Worm (Caenorhabditis elegans): Measurements from ENCODE around the gene ptr-18.

The ptr-18 gene

ce11 chrII:12965538-12965588 is at the start of gene ptr-18:
ptr-18 (plus strand) TSS chrII:12965546.
- no peak for TF ChIP-seq unc-62 (GFP tag; optimal IDR thresholded peaks at IDR 0.05)

ce11 chrII:12918960-12919553 is 46.3 kb upstream of the ptr-18 start, which contains the start of the genes F58G1.2 and wago-4:
F58G1.2 (minus strand) TSS chrII:12919010.
wago-4 (plus strand) TSS chrII:12919551.
- no peak for TF ChIP-seq unc-62 (GFP tag; optimal IDR thresholded peaks at IDR 0.05)

ce11 chrII:12921478-12921877 is 43.9 kb upstream of the ptr-18 start:
- TF ChIP-seq unc-62 (GFP tag; optimal IDR thresholded peaks at IDR 0.05): no peak

ce11 chrII:12923225-12923624 is 42.1 kb upstream of the ptr-18 start:
- TF ChIP-seq unc-62 (GFP tag; optimal IDR thresholded peaks at IDR 0.05): no peak

ce11 chrII:12925551-12925950 is 39.8 kb upstream of the ptr-18 start, which contains the start of gene F58G1.8:
F58G1.8 (minus strand) TSS chrII:12925651.
- TF ChIP-seq unc-62 (GFP tag; optimal IDR thresholded peaks at IDR 0.05): no peak

- no peak for TF ChIP-seq unc-62 (GFP tag; optimal IDR thresholded peaks at IDR 0.05)
These were observed 37.1 kb upstream of the ptr-18 start, which contains the start of gene F58G1.3 for ce11 chrII:12928241-12928640. F58G1.3 (minus strand) TSS chrII:12928341.

ce11 chrII:12930138-12930537 is 35.2 kb upstream of the ptr-18 start:
- TF ChIP-seq unc-62 (GFP tag; optimal IDR thresholded peaks at IDR 0.05): no peak

ce11 chrII:12931456-12931923 is 33.9 kb upstream of the ptr-18 start, which contains the start of gene dct-18:
dct-18 (plus strand) TSS chrII:12931873.
- TF ChIP-seq unc-62 (GFP tag; optimal IDR thresholded peaks at IDR 0.05): no peak

- TF ChIP-seq unc-62 (GFP tag; optimal IDR thresholded peaks at IDR 0.05): no peak
These were observed 30.1 kb upstream of the ptr-18 start, which contains the start of gene lips-9 for ce11 chrII:12935259-12935658. lips-9 (minus strand) TSS chrII:12935359.

- no peak for TF ChIP-seq unc-62 (GFP tag; optimal IDR thresholded peaks at IDR 0.05)
These were observed 26.2 kb upstream of the ptr-18 start for ce11 chrII:12939161-12939560.

ce11 chrII:12939801-12940200 is 25.5 kb upstream of the ptr-18 start, which contains the start of gene arrd-10:
arrd-10 (plus strand) TSS chrII:12940101.
- no peak for TF ChIP-seq unc-62 (GFP tag; optimal IDR thresholded peaks at IDR 0.05)

ce11 chrII:12942496-12942895 is 22.9 kb upstream of the ptr-18 start:
- TF ChIP-seq unc-62 (GFP tag; optimal IDR thresholded peaks at IDR 0.05): no peak

ce11 chrII:12944587-12945126 is 20.7 kb upstream of the ptr-18 start:
- no peak for TF ChIP-seq unc-62 (GFP tag; optimal IDR thresholded peaks at IDR 0.05)

ce11 chrII:12948158-12948557 is 17.2 kb upstream of the ptr-18 start, which contains the start of gene F58G1.7:
F58G1.7 (minus strand) TSS chrII:12948258.
- no peak for TF ChIP-seq unc-62 (GFP tag; optimal IDR thresholded peaks at IDR 0.05)

ce11 chrII:12953297-12953696 is 12.0 kb upstream of the ptr-18 start:
- TF ChIP-seq unc-62 (GFP tag; optimal IDR thresholded peaks at IDR 0.05): no peak

- no peak for TF ChIP-seq unc-62 (GFP tag; optimal IDR thresholded peaks at IDR 0.05)
These were observed 10.7 kb upstream of the ptr-18 start, which contains the start of the genes Y38F1A.1 and Y38F1A.2 for ce11 chrII:12954670-12955069. Y38F1A.1 (minus strand) TSS chrII:12954770. Y38F1A.2 (plus strand) TSS chrII:12954958.

ce11 chrII:12960206-12960605 is 5.1 kb upstream of the ptr-18 start:
- TF ChIP-seq unc-62 (GFP tag; optimal IDR thresholded peaks at IDR 0.05): no peak

ce11 chrII:12961293-12961692 is 4.1 kb upstream of the ptr-18 start:
- no peak for TF ChIP-seq unc-62 (GFP tag; optimal IDR thresholded peaks at IDR 0.05)
